Worm (Caenorhabditis elegans) whole organism, late embryonic: ENCODE results near the gene sec-24.1.
A peak's percentile ranks its signal among the peaks of the same experiment; 100 is the strongest.

Experiments
- C08G9.2 ChIP-seq: sonication (generic microtip); optimal IDR thresholded peaks from 2 replicates; lab custom pipeline; 2016; ENCODE audit warnings: mild to moderate bottlenecking, missing genetic modification characterization, moderate library complexity, missing compliant biosample characterization
- C38D4.7 ChIP-seq: fragments of 200-800 bp; sonication (Bioruptor generic); optimal IDR thresholded peaks from 2 replicates; lab custom pipeline; 2018; ENCODE audit warnings: mild to moderate bottlenecking, missing genetic modification characterization, moderate library complexity, missing compliant biosample characterization
- F13H6.1 ChIP-seq: sonication (generic microtip); optimal IDR thresholded peaks from 2 replicates; lab custom pipeline; 2016; ENCODE audit warnings: missing genetic modification characterization, missing compliant biosample characterization
- K09A11.1 ChIP-seq: sonication (generic microtip); optimal IDR thresholded peaks from 2 replicates; lab custom pipeline; 2017; ENCODE audit warnings: antibody characterized with exemption, mild to moderate bottlenecking, missing genetic modification characterization, missing compliant biosample characterization; ENCODE audit not compliant: insufficient read depth
- ahr-1 ChIP-seq: sonication (generic microtip); optimal IDR thresholded peaks from 2 replicates; lab custom pipeline; 2016; ENCODE audit warnings: missing genetic modification characterization, missing compliant biosample characterization
- ceh-18 ChIP-seq: sonication (generic microtip); optimal IDR thresholded peaks from 2 replicates; lab custom pipeline; 2016; ENCODE audit warnings: missing genetic modification characterization, missing compliant biosample characterization
- ceh-19 ChIP-seq: fragments of 200-800 bp; sonication (Bioruptor generic); optimal IDR thresholded peaks from 2 replicates; lab custom pipeline; 2018; ENCODE audit warnings: mild to moderate bottlenecking, missing genetic modification characterization, missing compliant biosample characterization
- ceh-2 ChIP-seq: sonication (generic microtip); optimal IDR thresholded peaks from 2 replicates; lab custom pipeline; 2016; ENCODE audit warnings: missing genotype, missing genetic modification characterization, missing compliant biosample characterization
- ceh-22 ChIP-seq: sonication (generic microtip); optimal IDR thresholded peaks from 2 replicates; lab custom pipeline; 2017; ENCODE audit warnings: missing biosample characterization, missing genetic modification characterization
- ceh-24 ChIP-seq: sonication (generic microtip); optimal IDR thresholded peaks from 2 replicates; lab custom pipeline; 2016; ENCODE audit warnings: mild to moderate bottlenecking, missing genetic modification characterization, missing compliant biosample characterization
- ceh-31 ChIP-seq: sonication (generic microtip); optimal IDR thresholded peaks from 2 replicates; lab custom pipeline; 2016; ENCODE audit warnings: missing genetic modification characterization, missing compliant biosample characterization
- ceh-34 ChIP-seq: sonication (generic microtip); optimal IDR thresholded peaks from 2 replicates; lab custom pipeline; 2016; ENCODE audit warnings: mild to moderate bottlenecking, missing genetic modification characterization, missing compliant biosample characterization
- ceh-48 ChIP-seq: sonication (generic microtip); optimal IDR thresholded peaks from 2 replicates; lab custom pipeline; 2016; ENCODE audit warnings: missing genetic modification characterization, inconsistent platforms, missing compliant biosample characterization
- ceh-6 ChIP-seq: fragments of 200-800 bp; sonication (Bioruptor generic); optimal IDR thresholded peaks from 2 replicates; lab custom pipeline; 2018; ENCODE audit warnings: mild to moderate bottlenecking, missing genetic modification characterization, missing compliant biosample characterization
- ceh-9 ChIP-seq: sonication (generic microtip); optimal IDR thresholded peaks from 2 replicates; lab custom pipeline; 2016; ENCODE audit warnings: mild to moderate bottlenecking, missing genetic modification characterization, inconsistent platforms, missing compliant biosample characterization
- elt-2 ChIP-seq: sonication (generic microtip); optimal IDR thresholded peaks from 2 replicates; lab custom pipeline; 2016; ENCODE audit warnings: missing genetic modification reagents, missing genetic modification characterization, missing compliant biosample characterization
- elt-4 ChIP-seq: sonication (generic microtip); optimal IDR thresholded peaks from 2 replicates; lab custom pipeline; 2016; ENCODE audit warnings: missing genetic modification characterization, missing compliant biosample characterization
- ets-4 ChIP-seq: sonication (generic microtip); optimal IDR thresholded peaks from 2 replicates; lab custom pipeline; 2016; ENCODE audit warnings: missing genetic modification characterization, missing compliant biosample characterization
- eyg-1 ChIP-seq: sonication (generic microtip); optimal IDR thresholded peaks from 2 replicates; lab custom pipeline; 2016; ENCODE audit warnings: missing genotype, missing genetic modification characterization, missing compliant biosample characterization
- fkh-10 ChIP-seq: fragments of 150-350 bp; optimal IDR thresholded peaks from 2 replicates; lab custom pipeline; 2014; ENCODE audit warnings: missing biosample characterization, missing genetic modification reagents, missing genetic modification characterization
- gmeb-2 ChIP-seq: sonication (generic microtip); optimal IDR thresholded peaks from 2 replicates; lab custom pipeline; 2016; ENCODE audit warnings: missing genetic modification characterization, inconsistent platforms, missing compliant biosample characterization
- hlh-13 ChIP-seq: fragments of 200-800 bp; sonication (Bioruptor generic); optimal IDR thresholded peaks from 2 replicates; lab custom pipeline; 2018; ENCODE audit warnings: mild to moderate bottlenecking, missing genetic modification characterization, missing compliant biosample characterization
- hlh-30 ChIP-seq: sonication (generic microtip); optimal IDR thresholded peaks from 2 replicates; lab custom pipeline; 2017; ENCODE audit warnings: antibody characterized with exemption, missing genetic modification characterization, missing compliant biosample characterization; ENCODE audit not compliant: insufficient read depth
- hlh-8 ChIP-seq: sonication (generic microtip); optimal IDR thresholded peaks from 2 replicates; lab custom pipeline; 2016; ENCODE audit warnings: missing genotype, missing genetic modification characterization, missing compliant biosample characterization
- lim-6 ChIP-seq: sonication (generic microtip); optimal IDR thresholded peaks from 2 replicates; lab custom pipeline; 2016; ENCODE audit warnings: missing genetic modification characterization, missing compliant biosample characterization
- lin-11 ChIP-seq: fragments of 200-800 bp; sonication (Bioruptor generic); optimal IDR thresholded peaks from 2 replicates; lab custom pipeline; 2018; ENCODE audit warnings: mild to moderate bottlenecking, missing genetic modification characterization, missing compliant biosample characterization
- madf-2 ChIP-seq: sonication (generic microtip); optimal IDR thresholded peaks from 2 replicates; lab custom pipeline; 2017; ENCODE audit warnings: missing genetic modification characterization, missing compliant biosample characterization
- nfya-1 ChIP-seq: sonication (generic microtip); optimal IDR thresholded peaks from 2 replicates; lab custom pipeline; 2017; ENCODE audit warnings: missing genetic modification characterization, mild to moderate bottlenecking, missing compliant biosample characterization, antibody characterized with exemption, moderate library complexity
- nhr-11 ChIP-seq: fragments of 150-350 bp; optimal IDR thresholded peaks from 2 replicates; lab custom pipeline; 2014; ENCODE audit warnings: missing biosample characterization, missing genetic modification characterization
- nhr-232 ChIP-seq: sonication (generic microtip); optimal IDR thresholded peaks from 2 replicates; lab custom pipeline; 2016; ENCODE audit warnings: missing genetic modification characterization, missing compliant biosample characterization
- odd-2 ChIP-seq: sonication (generic microtip); optimal IDR thresholded peaks from 2 replicates; lab custom pipeline; 2017; ENCODE audit warnings: antibody characterized with exemption, mild to moderate bottlenecking, missing genetic modification characterization, missing compliant biosample characterization
- pat-9 ChIP-seq: fragments of 200-800 bp; sonication (Bioruptor generic); optimal IDR thresholded peaks from 2 replicates; lab custom pipeline; 2018; ENCODE audit warnings: mild to moderate bottlenecking, missing genetic modification characterization, moderate library complexity, missing compliant biosample characterization
- pax-1 ChIP-seq: fragments of 150-350 bp; optimal IDR thresholded peaks from 2 replicates; lab custom pipeline; 2014; ENCODE audit warnings: missing biosample characterization, missing genetic modification characterization
- pha-2 ChIP-seq: sonication (generic microtip); optimal IDR thresholded peaks from 2 replicates; lab custom pipeline; 2017; ENCODE audit warnings: mild to moderate bottlenecking, missing genetic modification characterization, missing compliant biosample characterization
- pha-4 ChIP-seq: fragments of 150-350 bp; optimal IDR thresholded peaks from 2 replicates; lab custom pipeline; 2018; ENCODE audit warnings: missing biosample characterization, missing genetic modification reagents, missing genetic modification characterization
- pqm-1 ChIP-seq: sonication (generic microtip); optimal IDR thresholded peaks from 2 replicates; lab custom pipeline; 2016; ENCODE audit warnings: missing genetic modification characterization, missing compliant biosample characterization
- pros-1 ChIP-seq: fragments of 150-350 bp; optimal IDR thresholded peaks from 2 replicates; lab custom pipeline; 2014; ENCODE audit warnings: missing biosample characterization, missing genetic modification reagents, missing genetic modification characterization
- sox-2 ChIP-seq: fragments of 200-800 bp; sonication (Bioruptor generic); IDR thresholded peaks from 2 replicates; pipeline ENCODE4 v1.3.6; 2022; ENCODE audit warnings: missing genetic modification reagents, missing genetic modification characterization, missing compliant biosample characterization
- sox-4 ChIP-seq: sonication (generic microtip); optimal IDR thresholded peaks from 2 replicates; lab custom pipeline; 2017; ENCODE audit warnings: mild to moderate bottlenecking, missing genetic modification characterization, inconsistent platforms, missing compliant biosample characterization
- tbx-7 ChIP-seq: sonication (generic microtip); optimal IDR thresholded peaks from 2 replicates; lab custom pipeline; 2016; ENCODE audit warnings: missing genotype, missing genetic modification characterization, missing compliant biosample characterization
- unc-42 ChIP-seq: sonication (generic microtip); optimal IDR thresholded peaks from 2 replicates; lab custom pipeline; 2016; ENCODE audit warnings: missing genotype, missing genetic modification characterization, missing compliant biosample characterization
- unc-55 ChIP-seq: sonication (generic microtip); optimal IDR thresholded peaks from 2 replicates; lab custom pipeline; 2017; ENCODE audit warnings: missing biosample characterization, missing genetic modification reagents, missing genetic modification characterization
- unc-86 ChIP-seq: sonication (generic microtip); optimal IDR thresholded peaks from 2 replicates; lab custom pipeline; 2016; ENCODE audit warnings: missing genetic modification characterization, missing compliant biosample characterization
- zip-5 ChIP-seq: sonication (generic microtip); optimal IDR thresholded peaks from 2 replicates; lab custom pipeline; 2016; ENCODE audit warnings: missing genetic modification characterization, missing compliant biosample characterization

The sec-24.1 gene

DNA sequence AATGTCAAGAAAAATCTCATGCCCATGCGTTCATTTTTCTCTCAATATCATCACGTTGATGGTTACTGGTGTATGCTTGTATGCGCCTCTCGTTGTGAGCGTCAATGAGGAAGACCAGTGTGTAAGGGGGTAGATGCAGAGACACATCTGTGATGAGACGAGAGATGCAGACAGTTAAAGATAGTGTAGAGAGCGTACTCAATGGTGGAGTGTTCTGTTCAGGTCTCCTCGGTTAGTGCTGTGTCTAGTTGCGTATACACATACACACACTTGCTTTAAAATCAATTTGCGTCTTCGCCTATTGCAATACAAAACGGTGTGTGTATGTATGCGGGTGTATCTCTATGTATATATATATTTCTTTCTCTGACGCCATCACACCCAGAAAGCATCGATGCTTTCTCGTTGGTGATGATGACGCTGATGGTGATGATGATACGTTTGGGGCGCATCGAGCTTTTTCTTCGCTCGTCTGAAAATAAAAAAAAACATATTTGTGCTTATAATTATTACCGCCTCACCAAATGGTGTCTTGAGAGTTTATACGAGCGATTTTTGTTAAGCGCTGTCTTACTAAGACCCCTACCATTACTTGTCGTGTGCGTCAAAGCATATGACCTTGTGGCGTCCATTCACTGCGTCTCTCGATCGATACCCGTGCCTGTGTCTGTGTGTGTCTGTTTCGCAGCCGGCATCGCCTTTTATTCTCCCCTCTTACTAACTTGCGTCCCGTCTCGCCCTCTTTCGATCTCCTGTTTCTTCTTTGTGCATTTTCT, 27.6 kb upstream of the sec-24.1 start, which contains the start of gene F40F11.3 (continued):
- TF ChIP-seq ceh-48 (tag; lab: Kevin White, UChicago) = peak; percentile 33
- TF ChIP-seq pros-1 = peak; percentile 76
- TF ChIP-seq pax-1 (tag; lab: Kevin White, UChicago) = no peak
- peak; percentile 69 for TF ChIP-seq ceh-18 (tag; lab: Kevin White, UChicago)
- TF ChIP-seq nfya-1 = peak; percentile 88
- peak; percentile 31 for TF ChIP-seq pat-9 (tag; lab: Kevin White, UChicago)
- peak; percentile 1 for TF ChIP-seq K09A11.1
- peak; percentile 30 for TF ChIP-seq lim-6 (tag; lab: Kevin White, UChicago)
- TF ChIP-seq ceh-19 (GFP tag; lab: Kevin White, UChicago) = peak; percentile 41
- TF ChIP-seq hlh-8 (tag; lab: Kevin White, UChicago) = peak; percentile 67
- TF ChIP-seq ceh-22 (tag; lab: Kevin White, UChicago) = peak; percentile 86
- no peak for TF ChIP-seq pqm-1 (tag; lab: Kevin White, UChicago)
- peak; percentile 91 for TF ChIP-seq unc-42 (tag; lab: Kevin White, UChicago)
- TF ChIP-seq madf-2 (tag; lab: Kevin White, UChicago) = no peak
- peak; percentile 24 for TF ChIP-seq F13H6.1 (tag; lab: Kevin White, UChicago)
- peak; percentile 58 for TF ChIP-seq ceh-31 (tag; lab: Kevin White, UChicago)
- no peak for TF ChIP-seq zip-5
- TF ChIP-seq ceh-6 = peak; percentile 16
- TF ChIP-seq gmeb-2 = no peak
- TF ChIP-seq C38D4.7 (GFP tag; lab: Kevin White, UChicago) = no peak
- no peak for TF ChIP-seq unc-86 (tag; lab: Kevin White, UChicago)
- no peak for TF ChIP-seq tbx-7 (tag; lab: Kevin White, UChicago)

DNA sequence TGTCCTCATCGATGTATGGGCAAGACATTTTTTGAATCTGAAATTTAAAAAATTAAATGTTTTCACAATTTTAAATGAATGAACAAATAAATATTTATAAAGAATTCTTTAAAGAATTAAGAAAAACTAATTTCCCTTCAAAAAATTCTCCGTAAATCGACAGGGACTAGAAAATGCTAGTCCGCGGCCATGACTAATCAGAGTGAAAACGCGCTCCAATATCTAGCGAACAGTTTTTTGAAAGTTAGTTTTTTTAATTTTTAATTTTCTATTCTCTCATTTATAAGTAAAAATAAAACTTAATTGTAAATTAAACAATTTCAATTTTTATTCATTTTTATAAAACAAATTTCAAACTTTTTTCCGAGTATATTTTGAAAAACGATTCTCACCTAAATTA, 26.8 kb upstream of the sec-24.1 start:
- TF ChIP-seq pha-4 (tag; lab: Kevin White, UChicago) (no peak), C08G9.2 (tag; lab: Kevin White, UChicago) (peak; percentile 55), unc-55 (no peak), sox-4 (tag; lab: Kevin White, UChicago) (no peak), ceh-6 (no peak), fkh-10 (GFP tag; lab: Kevin White, UChicago) (no peak), odd-2 (tag; lab: Kevin White, UChicago) (no peak), ceh-34 (tag; lab: Kevin White, UChicago) (no peak), ceh-31 (tag; lab: Kevin White, UChicago) (peak; percentile 12), nhr-232 (no peak), ceh-2 (peak; percentile 36), ceh-9 (no peak), madf-2 (tag; lab: Kevin White, UChicago) (no peak), lin-11 (tag; lab: Kevin White, UChicago) (no peak), elt-4 (no peak), hlh-13 (no peak), hlh-30 (tag; lab: Kevin White, UChicago) (no peak), ahr-1 (no peak), ets-4 (tag; lab: Kevin White, UChicago) (peak; percentile 44), eyg-1 (tag; lab: Kevin White, UChicago) (no peak), pha-2 (tag; lab: Kevin White, UChicago) (no peak), lim-6 (tag; lab: Kevin White, UChicago) (no peak), elt-2 (tag; lab: Kevin White, UChicago) (no peak), K09A11.1 (no peak), zip-5 (peak; percentile 66), nhr-11 (no peak), nfya-1 (no peak), ceh-24 (tag; lab: Kevin White, UChicago) (no peak), sox-2 (GFP tag; lab: Robert Waterston, UW) (no peak)
